Fruit fly (Drosophila melanogaster) Kc167 (cell line): ENCODE measurements around the gene Agpat4.

Experiments
- Myc ChIP-seq: fragments of >200 bp; optimal IDR thresholded peaks from 2 replicates; lab custom pipeline; 2017; ENCODE audit warnings: missing external identifiers
- Sin3A ChIP-seq: fragments of >200 bp; optimal IDR thresholded peaks from 2 replicates; lab custom pipeline; 2018; ENCODE audit warnings: missing external identifiers
- h ChIP-seq: fragments of >200 bp; optimal IDR thresholded peaks from 3 replicates; lab custom pipeline; 2018; ENCODE audit warnings: missing external identifiers
- psq ChIP-seq: fragments of >200 bp; optimal IDR thresholded peaks from 2 replicates; lab custom pipeline; 2017; ENCODE audit warnings: missing external identifiers

DNA sequence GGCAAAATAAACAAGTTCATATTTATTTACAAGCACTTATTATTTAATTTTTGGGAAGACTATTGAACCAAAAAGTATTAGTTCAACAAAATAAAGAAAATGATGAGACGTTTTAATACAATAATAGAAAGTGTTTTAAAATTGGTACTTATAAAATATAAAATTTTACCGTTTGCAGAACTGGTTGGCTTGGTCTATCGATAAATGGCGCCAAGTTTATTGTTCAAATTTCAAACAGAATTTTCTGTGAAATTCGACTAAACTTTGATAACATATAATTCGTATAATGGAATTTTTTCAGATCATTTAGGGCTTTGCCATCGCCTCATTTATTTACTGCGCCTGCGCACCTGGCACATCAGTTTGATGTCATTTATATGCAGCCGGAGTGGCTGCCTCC, 9.4 kb upstream of the Agpat4 start:
- TF ChIP-seq h (no peak), Sin3A (lab: Kevin White, UChicago) (no peak), Myc (lab: Kevin White, UChicago) (no peak), psq (lab: Kevin White, UChicago) (no peak)
